Worm (Caenorhabditis elegans) whole organism, L4 larva: ENCODE data around the gene vit-4.
A peak's percentile ranks its signal among the peaks of the same experiment; 100 is the strongest.

ENCODE experiments used
- F44E2.7 ChIP-seq: fragments of 200-800 bp; sonication (Bioruptor generic); IDR thresholded peaks from 2 replicates; pipeline ENCODE4 v2.1.2; 2022; ENCODE audit warnings: missing genetic modification characterization, missing compliant biosample characterization
- T20F7.1 ChIP-seq: fragments of 200-800 bp; sonication (Bioruptor generic); optimal IDR thresholded peaks from 2 replicates; lab custom pipeline; 2018; ENCODE audit warnings: mild to moderate bottlenecking, missing genetic modification characterization, missing compliant biosample characterization
- Y48G9A.11 ChIP-seq: fragments of 200-800 bp; sonication (Bioruptor generic); IDR thresholded peaks from 2 replicates; pipeline ENCODE4 v1.3.6; 2022; ENCODE audit warnings: missing genetic modification reagents, missing genetic modification characterization, missing compliant biosample characterization
- aly-2 ChIP-seq: sonication (generic microtip); optimal IDR thresholded peaks from 2 replicates; lab custom pipeline; 2018; ENCODE audit warnings: missing biosample characterization, missing genetic modification characterization
- ama-1 ChIP-seq: fragments of 150-350 bp; optimal IDR thresholded peaks from 2 replicates; lab custom pipeline; 2014; ENCODE audit warnings: inconsistent platforms, mixed read lengths
- attf-4 ChIP-seq: sonication (generic microtip); optimal IDR thresholded peaks from 3 replicates; lab custom pipeline; 2017; ENCODE audit warnings: missing biosample characterization, missing genetic modification characterization
- ceh-44 ChIP-seq: fragments of 200-800 bp; sonication (Bioruptor generic); IDR thresholded peaks from 2 replicates; pipeline ENCODE4 v1.3.6; 2022; ENCODE audit warnings: missing genetic modification reagents, missing genetic modification characterization, missing compliant biosample characterization
- ceh-82 ChIP-seq: sonication (generic microtip); optimal IDR thresholded peaks from 2 replicates; lab custom pipeline; 2017; ENCODE audit warnings: missing biosample characterization, missing genetic modification characterization
- ctbp-1 ChIP-seq: fragments of 200-800 bp; sonication (Bioruptor generic); IDR thresholded peaks from 2 replicates; pipeline ENCODE4 v1.3.6; 2022; ENCODE audit warnings: missing genetic modification reagents, missing genetic modification characterization, missing compliant biosample characterization
- daf-16 ChIP-seq, 3 experiments: sonication (generic microtip); optimal IDR thresholded peaks; 2 replicates each; lab custom pipeline; 2016 to 2017; ENCODE audit warnings: missing genetic modification characterization in 3 of 3, missing genetic modification reagents in 3 of 3, mild to moderate bottlenecking in 2 of 3, missing compliant biosample characterization in 2 of 3, missing biosample characterization in 1 of 3, moderate library complexity in 1 of 3
- daf-8 ChIP-seq: fragments of 200-800 bp; sonication (Bioruptor generic); IDR thresholded peaks from 2 replicates; pipeline ENCODE4 v1.3.6; 2022; ENCODE audit warnings: missing genetic modification characterization, missing compliant biosample characterization
- dmd-6 ChIP-seq: fragments of 200-800 bp; sonication (Bioruptor generic); IDR thresholded peaks from 2 replicates; pipeline ENCODE4 v1.3.6; 2022; ENCODE audit warnings: missing genetic modification reagents, missing genetic modification characterization, missing compliant biosample characterization
- dmd-9 ChIP-seq: fragments of 200-800 bp; sonication (Bioruptor generic); IDR thresholded peaks from 2 replicates; pipeline ENCODE4 v1.3.6; 2022; ENCODE audit warnings: missing genetic modification reagents, missing genetic modification characterization, missing compliant biosample characterization
- duxl-1 ChIP-seq: sonication (generic microtip); optimal IDR thresholded peaks from 2 replicates; lab custom pipeline; 2016; ENCODE audit warnings: mild to moderate bottlenecking, missing genetic modification characterization, moderate library complexity, missing compliant biosample characterization; ENCODE audit not compliant: poor library complexity
- dve-1 ChIP-seq: sonication (generic microtip); optimal IDR thresholded peaks from 2 replicates; lab custom pipeline; 2017; ENCODE audit warnings: antibody characterized with exemption, mild to moderate bottlenecking, missing genetic modification characterization, missing compliant biosample characterization; ENCODE audit not compliant: insufficient read depth
- egl-43 ChIP-seq: fragments of 200-800 bp; sonication (Bioruptor generic); IDR thresholded peaks from 2 replicates; pipeline ENCODE4 v1.3.6; 2022; ENCODE audit warnings: missing genetic modification reagents, missing genetic modification characterization, missing compliant biosample characterization
- fos-1 ChIP-seq: fragments of 150-350 bp; optimal IDR thresholded peaks from 2 replicates; lab custom pipeline; 2014; ENCODE audit warnings: missing biosample characterization, missing genetic modification characterization
- gei-8 ChIP-seq: fragments of 200-800 bp; sonication (Bioruptor generic); optimal IDR thresholded peaks from 2 replicates; lab custom pipeline; 2018; ENCODE audit warnings: mild to moderate bottlenecking, missing genetic modification characterization, missing compliant biosample characterization
- hlh-11 ChIP-seq: fragments of 200-800 bp; sonication (Bioruptor generic); optimal IDR thresholded peaks from 2 replicates; lab custom pipeline; 2018; ENCODE audit warnings: mild to moderate bottlenecking, missing genetic modification characterization, missing compliant biosample characterization
- hlh-30 ChIP-seq: sonication (generic microtip); optimal IDR thresholded peaks from 2 replicates; lab custom pipeline; 2017; ENCODE audit warnings: antibody characterized with exemption, mild to moderate bottlenecking, missing genetic modification characterization, missing compliant biosample characterization; ENCODE audit not compliant: insufficient read depth
- lim-7 ChIP-seq: fragments of 200-800 bp; sonication (Bioruptor generic); IDR thresholded peaks from 2 replicates; pipeline ENCODE4 v1.3.6; 2022; ENCODE audit warnings: missing genetic modification characterization, missing compliant biosample characterization
- lin-13 ChIP-seq: fragments of 150-350 bp; optimal IDR thresholded peaks from 2 replicates; lab custom pipeline; 2014; ENCODE audit warnings: missing biosample characterization, missing genetic modification reagents, missing genetic modification characterization
- lin-38 ChIP-seq: fragments of 200-800 bp; sonication (Bioruptor generic); IDR thresholded peaks from 2 replicates; pipeline ENCODE4 v1.3.6; 2022; ENCODE audit warnings: missing genetic modification reagents, missing genetic modification characterization, missing compliant biosample characterization
- mdl-1 ChIP-seq, 2 experiments: fragments of 150-350 bp in 1 of 2; sonication (generic microtip) in 1 of 2; optimal IDR thresholded peaks; 2 replicates each; lab custom pipeline; 2014 to 2017; ENCODE audit warnings: missing biosample characterization in 2 of 2, missing genetic modification characterization in 2 of 2
- nhr-111 ChIP-seq: fragments of 200-800 bp; sonication (Bioruptor generic); optimal IDR thresholded peaks from 2 replicates; lab custom pipeline; 2018; ENCODE audit warnings: mild to moderate bottlenecking, missing genetic modification characterization, missing compliant biosample characterization
- nhr-237 ChIP-seq: sonication (generic microtip); optimal IDR thresholded peaks from 2 replicates; lab custom pipeline; 2017; ENCODE audit warnings: missing biosample characterization, missing genetic modification characterization
- nhr-25 ChIP-seq: sonication (generic microtip); optimal IDR thresholded peaks from 2 replicates; lab custom pipeline; 2017; ENCODE audit warnings: missing genetic modification characterization, mild to moderate bottlenecking, missing compliant biosample characterization, antibody characterized with exemption, moderate library complexity, borderline replicate concordance; ENCODE audit not compliant: insufficient read depth
- nhr-28 ChIP-seq: fragments of 150-350 bp; optimal IDR thresholded peaks from 2 replicates; lab custom pipeline; 2014; ENCODE audit warnings: missing biosample characterization, missing genetic modification characterization
- nhr-48 ChIP-seq: sonication (generic microtip); optimal IDR thresholded peaks from 2 replicates; lab custom pipeline; 2016; ENCODE audit warnings: mild to moderate bottlenecking, missing genetic modification characterization, missing compliant biosample characterization
- nhr-76 ChIP-seq: fragments of 150-350 bp; optimal IDR thresholded peaks from 2 replicates; lab custom pipeline; 2014; ENCODE audit warnings: missing biosample characterization, missing genetic modification characterization
- nhr-77 ChIP-seq: fragments of 150-350 bp; optimal IDR thresholded peaks from 2 replicates; lab custom pipeline; 2014; ENCODE audit warnings: missing biosample characterization, missing genetic modification characterization
- pqm-1 ChIP-seq: sonication (generic microtip); optimal IDR thresholded peaks from 2 replicates; lab custom pipeline; 2017; ENCODE audit warnings: missing biosample characterization, missing genetic modification characterization
- sdz-12 ChIP-seq: fragments of 200-800 bp; sonication (Bioruptor generic); optimal IDR thresholded peaks from 2 replicates; lab custom pipeline; 2018; ENCODE audit warnings: mild to moderate bottlenecking, missing genetic modification characterization, missing compliant biosample characterization
- set-16 ChIP-seq: fragments of 200-800 bp; sonication (Bioruptor generic); IDR thresholded peaks from 2 replicates; pipeline ENCODE4 v1.3.6; 2022; ENCODE audit warnings: missing genetic modification reagents, missing genetic modification characterization, missing compliant biosample characterization
- skn-1 ChIP-seq: fragments of 150-350 bp; optimal IDR thresholded peaks from 2 replicates; lab custom pipeline; 2014; ENCODE audit warnings: missing biosample characterization, missing genetic modification characterization
- snpc-4 ChIP-seq: fragments of 150-350 bp; optimal IDR thresholded peaks from 2 replicates; lab custom pipeline; 2014; ENCODE audit warnings: missing biosample characterization, missing genetic modification characterization
- spr-3 ChIP-seq: fragments of 200-800 bp; sonication (Bioruptor generic); optimal IDR thresholded peaks from 2 replicates; lab custom pipeline; 2018; ENCODE audit warnings: mild to moderate bottlenecking, missing genetic modification characterization, missing compliant biosample characterization
- tra-1 ChIP-seq: fragments of 200-800 bp; sonication (Bioruptor generic); IDR thresholded peaks from 2 replicates; pipeline ENCODE4 v1.3.6; 2022; ENCODE audit warnings: missing genetic modification reagents, missing genetic modification characterization, missing compliant biosample characterization
- unc-62 ChIP-seq, 3 experiments: fragments of 150-350 bp in 1 of 3; sonication (generic microtip); optimal IDR thresholded peaks in 2 of 3; peaks in 1 of 3; 1 replicate in 1 of 3; 2 replicates in 2 of 3; lab custom pipeline; 2014 to 2017; ENCODE audit warnings: missing biosample characterization in 3 of 3, missing genetic modification characterization in 3 of 3, missing genetic modification reagents in 3 of 3, missing genotype in 1 of 3
- zag-1 ChIP-seq: fragments of 150-350 bp; optimal IDR thresholded peaks from 2 replicates; lab custom pipeline; 2014; ENCODE audit warnings: missing biosample characterization, missing genetic modification characterization
- zfp-3 ChIP-seq: fragments of 200-800 bp; sonication (Bioruptor generic); conservative IDR thresholded peaks from 2 replicates; pipeline ENCODE4 v1.3.6; 2022; ENCODE audit warnings: missing genetic modification reagents, missing genetic modification characterization, missing compliant biosample characterization
- zip-2 ChIP-seq: fragments of 150-350 bp; optimal IDR thresholded peaks from 2 replicates; lab custom pipeline; 2014; ENCODE audit warnings: missing biosample characterization, missing genetic modification characterization

The vit-4 gene

ce11 chrX:3576239-3576638, 12.5 kb upstream of the vit-4 start, which contains the start of gene ckc-1 (continued):
- peak in 1 of 2 experiments; percentile 24 for TF ChIP-seq mdl-1 (tag; optimal IDR thresholded peaks at IDR 0.05; lab: Kevin White, UChicago)
- TF ChIP-seq ceh-82 (tag; lab: Kevin White, UChicago) = no peak
- TF ChIP-seq dmd-9 (GFP tag; lab: Robert Waterston, UW) = no peak
- TF ChIP-seq nhr-25 = no peak
- TF ChIP-seq unc-62 (GFP tag; optimal IDR thresholded peaks at IDR 0.05 in 1 of 2; lab: Kevin White, UChicago) = no peak
- TF ChIP-seq unc-62 (tag; optimal IDR thresholded peaks at IDR 0.05; lab: Kevin White, UChicago) = no peak
- TF ChIP-seq zip-2 (tag; lab: Kevin White, UChicago) = no peak
- TF ChIP-seq lin-13 = no peak
- no peak for TF ChIP-seq ceh-44 (GFP tag; lab: Robert Waterston, UW)
- peak; percentile 22 for TF ChIP-seq hlh-30
- no peak for TF ChIP-seq lin-38 (GFP tag; lab: Robert Waterston, UW)
- TF ChIP-seq, all 104 proteins: peak for 15

- TF ChIP-seq sdz-12 (GFP tag; lab: Kevin White, UChicago) (no peak), Y48G9A.11 (GFP tag; lab: Robert Waterston, UW) (no peak), lin-13 (no peak), nhr-237 (no peak), spr-3 (GFP tag; lab: Kevin White, UChicago) (no peak), attf-4 (tag; lab: Kevin White, UChicago) (no peak), nhr-111 (GFP tag; lab: Kevin White, UChicago) (no peak), duxl-1 (tag; lab: Kevin White, UChicago) (no peak), lim-7 (GFP tag; lab: Robert Waterston, UW) (no peak), zag-1 (tag; lab: Kevin White, UChicago) (no peak), F44E2.7 (GFP tag; lab: Robert Waterston, UW) (no peak), ctbp-1 (GFP tag; lab: Robert Waterston, UW) (no peak), daf-8 (GFP tag; lab: Robert Waterston, UW) (no peak)
Observed at ce11 chrX:3573482-3573881, 9.7 kb upstream of the vit-4 start, which contains the start of gene T27A10.5. TSS of gene T27A10.5 (minus strand) at chrX:3573582.

ce11 chrX:3572490-3572889, 8.7 kb upstream of the vit-4 start, which contains the start of gene vit-3:
TSS of gene vit-3 (minus strand) at chrX:3572549.
- TF ChIP-seq skn-1 (tag; lab: Kevin White, UChicago) = no peak
- peak; percentile 97 for TF ChIP-seq dmd-6 (GFP tag; lab: Robert Waterston, UW)
- TF ChIP-seq nhr-76 (tag; lab: Kevin White, UChicago) = no peak
- peak; percentile 96 for TF ChIP-seq tra-1 (GFP tag; lab: Robert Waterston, UW)
- no peak for TF ChIP-seq hlh-11
- peak; percentile 0 for TF ChIP-seq T20F7.1 (GFP tag; lab: Kevin White, UChicago)
- TF ChIP-seq snpc-4 (tag; lab: Kevin White, UChicago) = no peak

ce11 chrX:3566856-3567255, 3.1 kb upstream of the vit-4 start:
- no peak for TF ChIP-seq set-16
- TF ChIP-seq egl-43 (GFP tag; lab: Robert Waterston, UW) = no peak
- no peak for TF ChIP-seq gei-8 (GFP tag; lab: Kevin White, UChicago)
- peak; percentile 77 for TF ChIP-seq zfp-3 (GFP tag; lab: Robert Waterston, UW)

DNA sequence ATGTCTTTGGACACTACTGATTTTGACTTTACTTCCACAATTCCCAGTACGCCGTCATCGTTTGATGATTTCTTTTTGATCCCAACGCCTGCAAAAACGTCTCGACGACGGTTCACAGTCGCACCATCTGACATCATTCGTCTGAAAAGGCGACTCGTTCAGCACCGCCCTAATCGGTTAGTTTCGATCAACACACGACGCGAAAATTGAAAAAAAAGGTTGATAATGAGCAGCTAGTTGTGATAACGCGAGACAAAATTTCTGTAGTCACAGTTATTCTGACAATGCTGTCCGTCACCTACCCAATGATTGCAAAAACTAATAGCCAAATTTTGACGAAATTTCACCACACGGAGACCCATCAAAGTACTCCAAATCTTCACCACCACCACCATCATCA, 7.8 kb downstream of the vit-4 start:
- TF ChIP-seq daf-16 (GFP tag; optimal IDR thresholded peaks at IDR 0.05; lab: Kevin White, UChicago) (no peak), daf-16 (tag; optimal IDR thresholded peaks at IDR 0.05; lab: Kevin White, UChicago) (peak; percentile 37), nhr-48 (tag; lab: Kevin White, UChicago) (no peak), nhr-77 (tag; lab: Kevin White, UChicago) (peak; percentile 7), dmd-6 (GFP tag; lab: Robert Waterston, UW) (peak; percentile 77), hlh-11 (peak; percentile 50), fos-1 (no peak), nhr-28 (peak; percentile 68), aly-2 (tag; lab: Kevin White, UChicago) (no peak), egl-43 (GFP tag; lab: Robert Waterston, UW) (no peak), ama-1 (lab: Kevin White, UChicago) (no peak), pqm-1 (peak; percentile 83), dve-1 (tag; lab: Kevin White, UChicago) (peak; percentile 18)
